Worm (Caenorhabditis elegans): ENCODE results near the gene C06E2.9.

DNA sequence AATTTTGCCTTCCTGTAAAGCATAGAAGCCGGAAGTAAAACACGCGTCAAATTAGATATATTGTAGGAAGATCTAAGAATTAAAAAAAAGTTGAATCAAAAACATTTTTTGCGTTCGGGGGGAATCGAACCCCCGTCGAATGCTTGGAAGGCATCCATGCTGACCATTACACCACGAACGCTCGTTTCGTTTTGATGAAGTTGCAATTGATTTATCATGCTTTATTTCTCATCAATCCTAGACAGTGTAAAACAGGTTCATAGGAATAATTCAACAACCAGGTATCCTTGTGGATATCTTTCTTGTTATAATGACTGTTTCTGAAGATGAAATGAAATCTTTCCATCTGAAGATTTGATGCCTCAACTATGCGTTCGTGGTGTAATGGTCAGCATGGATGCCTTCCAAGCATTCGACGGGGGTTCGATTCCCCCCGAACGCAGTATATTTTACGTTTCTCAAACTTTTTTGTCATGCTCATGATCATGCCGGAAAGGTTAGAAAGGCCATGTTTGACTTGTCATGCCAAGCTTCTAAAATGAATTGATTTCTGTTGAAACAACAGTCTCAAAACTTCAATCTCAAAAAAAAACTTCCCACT, 41.1 kb upstream of the C06E2.9 start:
- TF ChIP-seq nhr-11 (tag; optimal IDR thresholded peaks at IDR 0.05) (no peak), ets-4 (tag; optimal IDR thresholded peaks at IDR 0.05) (no peak)
